Worm (Caenorhabditis elegans) whole organism, late embryonic: ENCODE data around the gene oac-55.

Experiments used
- K02D7.2 ChIP-seq: sonication (generic microtip); optimal IDR thresholded peaks from 2 replicates; lab custom pipeline; 2017; ENCODE audit warnings: mild to moderate bottlenecking, missing genetic modification characterization, missing compliant biosample characterization
- ama-1 ChIP-seq: fragments of 150-350 bp; optimal IDR thresholded peaks from 2 replicates; lab custom pipeline; 2014
- ceh-24 ChIP-seq: sonication (generic microtip); optimal IDR thresholded peaks from 2 replicates; lab custom pipeline; 2016; ENCODE audit warnings: mild to moderate bottlenecking, missing genetic modification characterization, missing compliant biosample characterization
- ceh-6 ChIP-seq: fragments of 200-800 bp; sonication (Bioruptor generic); optimal IDR thresholded peaks from 2 replicates; lab custom pipeline; 2018; ENCODE audit warnings: mild to moderate bottlenecking, missing genetic modification characterization, missing compliant biosample characterization
- fax-1 ChIP-seq: sonication (generic microtip); optimal IDR thresholded peaks from 2 replicates; lab custom pipeline; 2016; ENCODE audit warnings: missing genotype, missing genetic modification characterization, missing compliant biosample characterization
- hlh-8 ChIP-seq: sonication (generic microtip); optimal IDR thresholded peaks from 2 replicates; lab custom pipeline; 2016; ENCODE audit warnings: missing genotype, missing genetic modification characterization, missing compliant biosample characterization
- nfya-1 ChIP-seq: sonication (generic microtip); optimal IDR thresholded peaks from 2 replicates; lab custom pipeline; 2017; ENCODE audit warnings: missing genetic modification characterization, mild to moderate bottlenecking, missing compliant biosample characterization, antibody characterized with exemption, moderate library complexity
- npax-4 ChIP-seq: sonication (generic microtip); optimal IDR thresholded peaks from 2 replicates; lab custom pipeline; 2016; ENCODE audit warnings: missing genetic modification characterization, missing compliant biosample characterization
- pha-4 ChIP-seq: fragments of 150-350 bp; optimal IDR thresholded peaks from 2 replicates; lab custom pipeline; 2018; ENCODE audit warnings: missing biosample characterization, missing genetic modification reagents, missing genetic modification characterization
- sdc-2 ChIP-seq: sonication (generic microtip); optimal IDR thresholded peaks from 2 replicates; lab custom pipeline; 2016; ENCODE audit warnings: missing genotype, missing genetic modification characterization, missing compliant biosample characterization
- sox-4 ChIP-seq: sonication (generic microtip); optimal IDR thresholded peaks from 2 replicates; lab custom pipeline; 2017; ENCODE audit warnings: mild to moderate bottlenecking, missing genetic modification characterization, inconsistent platforms, missing compliant biosample characterization
- tbx-2 ChIP-seq: sonication (generic microtip); optimal IDR thresholded peaks from 2 replicates; lab custom pipeline; 2016; ENCODE audit warnings: missing genetic modification characterization, missing compliant biosample characterization

DNA sequence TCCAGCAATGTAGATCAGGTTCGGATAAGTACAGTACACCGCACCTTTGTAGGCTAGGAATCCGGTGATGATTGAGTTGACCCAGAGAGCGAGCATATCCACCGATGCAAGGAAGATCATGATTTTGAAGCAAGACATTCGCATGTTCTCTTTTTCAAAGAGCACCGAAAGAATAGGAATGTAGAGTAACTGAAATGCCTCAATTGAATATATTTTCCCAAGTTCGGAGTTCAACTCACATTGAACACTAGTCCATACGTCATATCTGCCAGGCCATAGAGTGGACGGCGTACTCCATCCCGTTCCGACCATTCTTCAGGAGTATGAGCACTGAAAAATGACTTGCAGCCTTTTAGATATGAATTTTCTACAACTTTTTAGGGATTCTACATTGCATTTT is 38.8 kb downstream of the oac-55 start:
- no peak for TF ChIP-seq ama-1
- no peak for TF ChIP-seq hlh-8 (tag; lab: Kevin White, UChicago)
- TF ChIP-seq K02D7.2 (tag; lab: Kevin White, UChicago) = no peak
- no peak for TF ChIP-seq ceh-6 (GFP tag; lab: Kevin White, UChicago)
- no peak for TF ChIP-seq pha-4 (tag; lab: Kevin White, UChicago)
- TF ChIP-seq sdc-2 (tag; lab: Kevin White, UChicago) = no peak
- TF ChIP-seq fax-1 (tag; lab: Kevin White, UChicago) = no peak
- TF ChIP-seq sox-4 (tag; lab: Kevin White, UChicago) = no peak
- TF ChIP-seq nfya-1 (tag; lab: Kevin White, UChicago) = no peak
- TF ChIP-seq ceh-24 (tag; lab: Kevin White, UChicago) = no peak
- no peak for TF ChIP-seq npax-4 (tag; lab: Kevin White, UChicago)
- TF ChIP-seq tbx-2 (tag; lab: Kevin White, UChicago) = no peak
